Worm (Caenorhabditis elegans): ENCODE measurements around the gene ins-9.
A peak's percentile ranks its signal among the peaks of the same experiment; 100 is the strongest.

The ins-9 gene

ce11 chrX:8890251-8890755 is 23.8 kb upstream of the ins-9 start:
- TF ChIP-seq pax-1 (tag; optimal IDR thresholded peaks at IDR 0.05) (no peak), ceh-6 (GFP tag; optimal IDR thresholded peaks at IDR 0.05) (no peak), ets-4 (tag; optimal IDR thresholded peaks at IDR 0.05) (no peak), ztf-16 (tag; optimal IDR thresholded peaks at IDR 0.05) (no peak), unc-42 (tag; optimal IDR thresholded peaks at IDR 0.05) (no peak)

DNA sequence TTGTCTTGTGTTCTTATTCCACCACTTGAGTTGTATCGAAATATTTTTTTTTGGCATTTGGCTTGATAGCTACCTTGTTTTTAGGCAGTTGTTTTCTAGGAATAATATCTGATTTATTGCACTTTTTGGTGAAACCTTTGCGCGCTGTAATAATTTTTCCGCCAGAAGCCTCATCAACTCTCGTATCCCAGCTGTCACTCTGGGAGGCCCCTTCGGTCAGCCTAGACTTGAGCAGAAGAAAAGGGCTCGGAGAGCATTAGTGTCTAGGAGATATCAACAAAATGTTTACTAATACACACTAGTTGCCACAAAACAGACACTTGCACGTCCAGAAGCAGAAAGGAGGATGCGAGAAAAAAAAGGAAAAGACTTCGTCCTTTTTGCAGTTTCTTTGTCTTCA is 22.4 kb upstream of the ins-9 start:
- TF ChIP-seq unc-55 (GFP tag; optimal IDR thresholded peaks at IDR 0.05): peak; percentile 33
- no peak for TF ChIP-seq hlh-8 (tag; optimal IDR thresholded peaks at IDR 0.05)
- TF ChIP-seq rnt-1 (tag; optimal IDR thresholded peaks at IDR 0.05): peak; percentile 7
- peak; percentile 28 for TF ChIP-seq ceh-31 (tag; optimal IDR thresholded peaks at IDR 0.05)

DNA sequence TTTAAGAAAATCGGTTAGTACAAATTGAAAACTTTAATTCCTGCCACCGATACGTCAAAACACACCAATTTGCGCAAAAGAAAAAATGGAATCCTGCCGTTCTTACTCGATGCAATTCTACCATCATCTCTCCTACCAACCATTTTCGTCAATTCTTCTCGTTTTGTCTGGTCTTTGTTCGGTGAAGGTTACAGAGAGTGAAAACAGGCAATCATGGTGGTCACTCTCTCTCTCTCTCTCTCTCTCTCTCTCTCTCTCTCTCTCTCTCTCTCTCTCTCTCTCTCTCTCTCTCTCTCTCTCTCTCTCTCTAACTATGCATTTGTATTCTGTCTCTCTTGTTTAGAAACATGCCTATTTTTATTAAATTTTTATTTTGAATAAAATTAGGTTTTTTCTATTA is 15.7 kb upstream of the ins-9 start:
- TF ChIP-seq ceh-24 (tag; optimal IDR thresholded peaks at IDR 0.05) (no peak), ceh-22 (tag; optimal IDR thresholded peaks at IDR 0.05) (no peak), hlh-6 (tag; optimal IDR thresholded peaks at IDR 0.05) (no peak)

ce11 chrX:8879349-8879748 is 12.9 kb upstream of the ins-9 start, which contains the start of gene C06E2.2:
Gene C06E2.2 (plus strand): TSS chrX:8879649.
- no peak for TF ChIP-seq ceh-48 (tag; optimal IDR thresholded peaks at IDR 0.05)
- no peak for TF ChIP-seq fkh-10 (GFP tag; optimal IDR thresholded peaks at IDR 0.05)
- TF ChIP-seq che-1 (tag; optimal IDR thresholded peaks at IDR 0.05): no peak
- TF ChIP-seq ceh-24 (tag; optimal IDR thresholded peaks at IDR 0.05): no peak
- no peak for TF ChIP-seq unc-55 (GFP tag; optimal IDR thresholded peaks at IDR 0.05)
- no peak for TF ChIP-seq fkh-6 (tag; optimal IDR thresholded peaks at IDR 0.05)
- no peak for TF ChIP-seq odd-2 (tag; optimal IDR thresholded peaks at IDR 0.05)

DNA sequence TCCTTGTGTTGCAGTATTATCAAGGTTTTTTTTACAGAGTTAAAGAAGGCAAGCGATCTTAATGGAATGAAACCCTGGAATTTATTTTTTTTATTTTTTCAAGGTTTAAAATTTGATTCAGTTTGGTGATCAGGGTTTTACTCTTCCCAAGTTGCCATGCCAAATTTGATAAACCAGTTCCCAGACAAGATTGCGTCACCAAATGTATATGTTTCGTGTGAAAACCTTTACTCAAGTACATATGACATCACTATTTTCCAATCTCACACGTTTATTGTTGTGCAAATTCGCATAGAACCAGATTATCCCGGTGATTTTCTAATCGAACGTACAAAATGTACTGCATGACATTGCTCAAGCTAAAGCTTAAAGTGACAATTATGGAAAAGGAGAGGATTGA is 12.2 kb upstream of the ins-9 start:
- TF ChIP-seq gmeb-2 (tag; optimal IDR thresholded peaks at IDR 0.05) (no peak), ceh-9 (tag; optimal IDR thresholded peaks at IDR 0.05) (no peak), nfya-1 (tag; optimal IDR thresholded peaks at IDR 0.05) (no peak), fkh-10 (GFP tag; optimal IDR thresholded peaks at IDR 0.05) (no peak)

ce11 chrX:8877162-8877561 is 10.7 kb upstream of the ins-9 start:
- TF ChIP-seq ztf-16 (tag; optimal IDR thresholded peaks at IDR 0.05) (no peak), F13H6.1 (tag; optimal IDR thresholded peaks at IDR 0.05) (no peak), rnt-1 (tag; optimal IDR thresholded peaks at IDR 0.05) (no peak)

ce11 chrX:8875867-8876266 is 9.4 kb upstream of the ins-9 start:
- TF ChIP-seq elt-2 (tag; optimal IDR thresholded peaks at IDR 0.05): no peak
- TF ChIP-seq ceh-24 (tag; optimal IDR thresholded peaks at IDR 0.05): no peak
- no peak for TF ChIP-seq hlh-13 (GFP tag; optimal IDR thresholded peaks at IDR 0.05)
- no peak for TF ChIP-seq ceh-6 (GFP tag; optimal IDR thresholded peaks at IDR 0.05)
- no peak for TF ChIP-seq C38D4.7 (GFP tag; optimal IDR thresholded peaks at IDR 0.05)
- no peak for TF ChIP-seq ceh-18 (tag; optimal IDR thresholded peaks at IDR 0.05)
- no peak for TF ChIP-seq fax-1 (tag; optimal IDR thresholded peaks at IDR 0.05)
- TF ChIP-seq syd-9 (tag; optimal IDR thresholded peaks at IDR 0.05): no peak
- TF ChIP-seq Y22D7AL.16 (tag; optimal IDR thresholded peaks at IDR 0.05): no peak
- TF ChIP-seq fkh-6 (tag; optimal IDR thresholded peaks at IDR 0.05): no peak
- TF ChIP-seq ztf-16 (tag; optimal IDR thresholded peaks at IDR 0.05): no peak
- no peak for TF ChIP-seq pag-3 (tag; optimal IDR thresholded peaks at IDR 0.05; ENCODE audit: borderline replicate concordance)
- TF ChIP-seq tbx-7 (tag; optimal IDR thresholded peaks at IDR 0.05): no peak
- TF ChIP-seq T23F11.4 (GFP tag; optimal IDR thresholded peaks at IDR 0.05): no peak
- no peak for TF ChIP-seq elt-4 (tag; optimal IDR thresholded peaks at IDR 0.05)

All from whole organism, late embryonic.